Worm (Caenorhabditis elegans) whole organism, young adult: ENCODE results near the gene ceh-28.

Experiments used
- B0261.1 ChIP-seq: sonication (generic microtip); optimal IDR thresholded peaks from 2 replicates; lab custom pipeline; 2016; ENCODE audit warnings: mild to moderate bottlenecking, missing genetic modification characterization, moderate library complexity, missing compliant biosample characterization
- B0336.3 ChIP-seq: fragments of 200-800 bp; sonication (Bioruptor generic); IDR thresholded peaks from 2 replicates; pipeline ENCODE4 v1.3.6; 2022; ENCODE audit warnings: missing genetic modification characterization, missing compliant biosample characterization
- F23B12.7 ChIP-seq: sonication (generic microtip); optimal IDR thresholded peaks from 2 replicates; lab custom pipeline; 2017; ENCODE audit warnings: missing genetic modification characterization, mild to moderate bottlenecking, missing compliant biosample characterization, antibody characterized with exemption, moderate library complexity; ENCODE audit not compliant: insufficient read depth
- F39B2.1 ChIP-seq: fragments of 200-800 bp; sonication (Bioruptor generic); IDR thresholded peaks from 2 replicates; pipeline ENCODE4 v1.3.6; 2022; ENCODE audit warnings: missing genetic modification reagents, missing genetic modification characterization, missing compliant biosample characterization
- F52B5.7 ChIP-seq: sonication (generic microtip); optimal IDR thresholded peaks from 2 replicates; lab custom pipeline; 2016; ENCODE audit warnings: mild to moderate bottlenecking, missing genetic modification characterization, missing compliant biosample characterization
- Y53F4B.3 ChIP-seq: fragments of 200-800 bp; sonication (Bioruptor generic); IDR thresholded peaks from 2 replicates; pipeline ENCODE4 v1.3.6; 2022; ENCODE audit warnings: missing genetic modification reagents, missing genetic modification characterization, missing compliant biosample characterization
- Y95B8A.8 ChIP-seq: fragments of 200-800 bp; sonication (Bioruptor generic); IDR thresholded peaks from 2 replicates; pipeline ENCODE4 v1.3.6; 2022; ENCODE audit warnings: missing genetic modification reagents, missing genetic modification characterization, missing compliant biosample characterization
- ZK185.1 ChIP-seq: sonication (generic microtip); optimal IDR thresholded peaks from 2 replicates; lab custom pipeline; 2016; ENCODE audit warnings: mild to moderate bottlenecking, missing genetic modification characterization, missing compliant biosample characterization; ENCODE audit not compliant: poor library complexity, severe bottlenecking
- ama-1 ChIP-seq, 3 experiments: fragments of 150-350 bp in 1 of 3; sonication (generic microtip) in 2 of 3; optimal IDR thresholded peaks; 2 replicates each; lab custom pipeline; 2014 to 2018; ENCODE audit warnings: missing biosample characterization in 2 of 3, missing genetic modification characterization in 2 of 3, missing genetic modification reagents in 2 of 3
- atf-7 ChIP-seq: sonication (generic microtip); optimal IDR thresholded peaks from 2 replicates; lab custom pipeline; 2017; ENCODE audit warnings: mild to moderate bottlenecking, missing genetic modification characterization, missing compliant biosample characterization
- attf-6 ChIP-seq: fragments of 200-800 bp; sonication (Bioruptor generic); IDR thresholded peaks from 2 replicates; pipeline ENCODE4 v1.3.6; 2022; ENCODE audit warnings: missing genetic modification reagents, missing genetic modification characterization, missing compliant biosample characterization
- ceh-100 ChIP-seq: fragments of 200-800 bp; sonication (Bioruptor generic); IDR thresholded peaks from 2 replicates; pipeline ENCODE4 v1.3.6; 2022; ENCODE audit warnings: missing genetic modification reagents, missing genetic modification characterization, missing compliant biosample characterization
- ceh-40 ChIP-seq: fragments of 200-800 bp; sonication (Bioruptor generic); IDR thresholded peaks from 2 replicates; pipeline ENCODE4 v1.3.6; 2022; ENCODE audit warnings: missing genetic modification characterization, missing compliant biosample characterization
- ceh-58 ChIP-seq: fragments of 200-800 bp; sonication (Bioruptor generic); IDR thresholded peaks from 2 replicates; pipeline ENCODE4 v1.3.6; 2022; ENCODE audit warnings: missing genetic modification characterization, missing compliant biosample characterization
- chd-7 ChIP-seq: sonication (generic microtip); optimal IDR thresholded peaks from 2 replicates; lab custom pipeline; 2016; ENCODE audit warnings: mild to moderate bottlenecking, missing genetic modification characterization, moderate library complexity, missing compliant biosample characterization
- die-1 ChIP-seq: sonication (generic microtip); optimal IDR thresholded peaks from 2 replicates; lab custom pipeline; 2016; ENCODE audit warnings: missing genotype, mild to moderate bottlenecking, missing genetic modification characterization, missing compliant biosample characterization
- efl-1 ChIP-seq: fragments of 150-350 bp; optimal IDR thresholded peaks from 2 replicates; lab custom pipeline; 2014; ENCODE audit warnings: missing biosample characterization, missing genetic modification reagents, missing genetic modification characterization
- egl-44 ChIP-seq: fragments of 200-800 bp; sonication (Bioruptor generic); IDR thresholded peaks from 2 replicates; pipeline ENCODE4 v1.3.6; 2022; ENCODE audit warnings: missing genetic modification reagents, missing genetic modification characterization, missing compliant biosample characterization
- ekl-4 ChIP-seq: fragments of 200-800 bp; sonication (Bioruptor generic); IDR thresholded peaks from 2 replicates; pipeline ENCODE4 v1.3.6; 2022; ENCODE audit warnings: missing genetic modification reagents, missing genetic modification characterization, missing compliant biosample characterization
- fkh-3 ChIP-seq: sonication (generic microtip); optimal IDR thresholded peaks from 2 replicates; lab custom pipeline; 2016; ENCODE audit warnings: mild to moderate bottlenecking, missing genetic modification characterization, missing compliant biosample characterization
- gei-17 ChIP-seq: fragments of 200-800 bp; sonication (Bioruptor generic); optimal IDR thresholded peaks from 2 replicates; lab custom pipeline; 2018; ENCODE audit warnings: mild to moderate bottlenecking, missing genetic modification characterization, missing compliant biosample characterization
- hmg-20 ChIP-seq: fragments of 200-800 bp; sonication (Bioruptor generic); IDR thresholded peaks from 2 replicates; pipeline ENCODE4 v1.3.6; 2022; ENCODE audit warnings: missing genetic modification reagents, missing genetic modification characterization, missing compliant biosample characterization
- hsf-1 ChIP-seq: fragments of 200-800 bp; sonication (Bioruptor generic); IDR thresholded peaks from 2 replicates; pipeline ENCODE4 v1.3.6; 2022; ENCODE audit warnings: missing genetic modification reagents, missing genetic modification characterization, missing compliant biosample characterization
- let-526 ChIP-seq: fragments of 200-800 bp; sonication (Bioruptor generic); IDR thresholded peaks from 2 replicates; pipeline ENCODE4 v1.3.6; 2022; ENCODE audit warnings: missing genetic modification reagents, missing genetic modification characterization, missing compliant biosample characterization
- lin-26 ChIP-seq: fragments of 200-800 bp; sonication (Bioruptor generic); IDR thresholded peaks from 2 replicates; pipeline ENCODE4 v1.3.6; 2022; ENCODE audit warnings: missing genetic modification reagents, missing genetic modification characterization, missing compliant biosample characterization
- madf-3 ChIP-seq: fragments of 200-800 bp; sonication (Bioruptor generic); IDR thresholded peaks from 2 replicates; pipeline ENCODE4 v1.3.6; 2022; ENCODE audit warnings: missing genetic modification reagents, missing genetic modification characterization, missing compliant biosample characterization
- mcd-1 ChIP-seq: fragments of 200-800 bp; sonication (Bioruptor generic); IDR thresholded peaks from 2 replicates; pipeline ENCODE4 v1.3.6; 2022; ENCODE audit warnings: missing genetic modification reagents, missing genetic modification characterization, missing compliant biosample characterization
- nfya-1 ChIP-seq: sonication (generic microtip); optimal IDR thresholded peaks from 2 replicates; lab custom pipeline; 2017; ENCODE audit warnings: antibody characterized with exemption, missing compliant biosample characterization, missing genetic modification characterization, borderline replicate concordance; ENCODE audit not compliant: insufficient read depth
- nfyb-1 ChIP-seq: fragments of 200-800 bp; sonication (Bioruptor generic); IDR thresholded peaks from 2 replicates; pipeline ENCODE4 v1.3.6; 2022; ENCODE audit warnings: missing genetic modification reagents, missing genetic modification characterization, missing compliant biosample characterization
- nhr-80 ChIP-seq: sonication (generic microtip); optimal IDR thresholded peaks from 2 replicates; lab custom pipeline; 2016; ENCODE audit warnings: missing genetic modification characterization, missing compliant biosample characterization
- pbrm-1 ChIP-seq: fragments of 200-800 bp; sonication (Bioruptor generic); IDR thresholded peaks from 2 replicates; pipeline ENCODE4 v1.3.6; 2022; ENCODE audit warnings: missing genetic modification reagents, missing genetic modification characterization, missing compliant biosample characterization
- rec-8 ChIP-seq, 2 experiments: sonication (generic microtip); optimal IDR thresholded peaks; 2 replicates each; lab custom pipeline; 2016; ENCODE audit warnings: mild to moderate bottlenecking in 2 of 2, missing genetic modification characterization in 2 of 2, missing genetic modification reagents in 2 of 2, missing genotype in 2 of 2, missing biosample characterization in 1 of 2, missing compliant biosample characterization in 1 of 2, moderate library complexity in 1 of 2
- repo-1 ChIP-seq: sonication (generic microtip); optimal IDR thresholded peaks from 2 replicates; lab custom pipeline; 2017; ENCODE audit warnings: mild to moderate bottlenecking, missing genetic modification characterization, missing compliant biosample characterization
- tbp1 ChIP-seq: fragments of 200-800 bp; sonication (Bioruptor generic); optimal IDR thresholded peaks from 2 replicates; lab custom pipeline; 2018; ENCODE audit warnings: mild to moderate bottlenecking, missing genetic modification characterization, missing compliant biosample characterization
- tlf-1 ChIP-seq: fragments of 200-800 bp; sonication (Bioruptor generic); optimal IDR thresholded peaks from 2 replicates; lab custom pipeline; 2018; ENCODE audit warnings: mild to moderate bottlenecking, missing genetic modification characterization, missing compliant biosample characterization
- zim-3 ChIP-seq: sonication (generic microtip); optimal IDR thresholded peaks from 2 replicates; lab custom pipeline; 2017; ENCODE audit warnings: mild to moderate bottlenecking, missing genetic modification characterization, moderate library complexity, missing compliant biosample characterization
- ztf-22 ChIP-seq: fragments of 200-800 bp; sonication (Bioruptor generic); optimal IDR thresholded peaks from 2 replicates; lab custom pipeline; 2018; ENCODE audit warnings: mild to moderate bottlenecking, missing genetic modification characterization, moderate library complexity, missing compliant biosample characterization
- ztf-6 ChIP-seq: fragments of 200-800 bp; sonication (Bioruptor generic); IDR thresholded peaks from 2 replicates; pipeline ENCODE4 v1.3.6; 2022; ENCODE audit warnings: missing genetic modification reagents, missing genetic modification characterization, missing compliant biosample characterization

The ceh-28 gene

ce11 chrX:13104966-13105365 is 30.5 kb downstream of the ceh-28 start, which contains the start of gene F17H10.1 (continued):
- TF ChIP-seq ceh-100 (GFP tag; lab: Robert Waterston, UW) (no peak), die-1 (tag; lab: Kevin White, UChicago) (peak; percentile 66), nhr-80 (tag; lab: Kevin White, UChicago) (peak; percentile 88), gei-17 (GFP tag; lab: Kevin White, UChicago) (peak; percentile 71), pbrm-1 (0 out of 2 replicates have a peak, but pooled peaks have one; percentile 49), ceh-40 (GFP tag; lab: Robert Waterston, UW) (0 out of 2 replicates have a peak, but pooled peaks have one; percentile 59), hsf-1 (GFP tag; lab: Robert Waterston, UW) (peak; percentile 90), chd-7 (tag; lab: Kevin White, UChicago) (peak; percentile 78), F52B5.7 (no peak), B0336.3 (peak; percentile 83), B0261.1 (peak; percentile 1), F23B12.7 (tag; lab: Kevin White, UChicago) (peak; percentile 39), efl-1 (GFP tag; lab: Kevin White, UChicago) (no peak), mcd-1 (GFP tag; lab: Robert Waterston, UW) (peak; percentile 61), lin-26 (peak; percentile 70; the same call in 1 of the 2 replicates), egl-44 (no peak), rec-8 (tag; optimal IDR thresholded peaks at IDR 0.05; lab: Kevin White, UChicago) (no peak), tlf-1 (GFP tag; lab: Kevin White, UChicago) (peak; percentile 84), ZK185.1 (tag; lab: Kevin White, UChicago) (peak; percentile 54), atf-7 (tag; lab: Kevin White, UChicago) (peak; percentile 85), ztf-6 (GFP tag; lab: Robert Waterston, UW) (0 out of 2 replicates have a peak, but pooled peaks have one; percentile 21), nfyb-1 (GFP tag; lab: Robert Waterston, UW) (peak; percentile 89), tbp1 (GFP tag; lab: Kevin White, UChicago) (peak; percentile 66)

- TF ChIP-seq Y53F4B.3 (GFP tag; lab: Robert Waterston, UW) (no peak), let-526 (GFP tag; lab: Robert Waterston, UW) (0 out of 2 replicates have a peak, but pooled peaks have one; percentile 35), F39B2.1 (no peak), zim-3 (tag; lab: Kevin White, UChicago) (no peak), ceh-58 (GFP tag; lab: Robert Waterston, UW) (no peak), pbrm-1 (0 out of 2 replicates have a peak, but pooled peaks have one; percentile 30), gei-17 (GFP tag; lab: Kevin White, UChicago) (no peak), egl-44 (no peak), Y95B8A.8 (GFP tag; lab: Robert Waterston, UW) (no peak), fkh-3 (tag; lab: Kevin White, UChicago) (no peak), hmg-20 (GFP tag; lab: Robert Waterston, UW) (no peak), ztf-22 (no peak), ekl-4 (no peak), B0336.3 (0 out of 2 replicates have a peak, but pooled peaks have one; percentile 40), nhr-80 (tag; lab: Kevin White, UChicago) (peak; percentile 24), ama-1 (optimal IDR thresholded peaks at IDR 0.05; lab: Kevin White, UChicago) (peak; percentile 34), ama-1 (GFP tag; optimal IDR thresholded peaks at IDR 0.05; lab: Kevin White, UChicago) (no peak), nfya-1 (tag; lab: Kevin White, UChicago) (no peak), madf-3 (GFP tag; lab: Robert Waterston, UW) (0 out of 2 replicates have a peak, but pooled peaks have one; percentile 10), repo-1 (tag; lab: Kevin White, UChicago) (no peak), lin-26 (no peak), attf-6 (GFP tag; lab: Robert Waterston, UW) (no peak), ceh-40 (GFP tag; lab: Robert Waterston, UW) (no peak)
- TF ChIP-seq, all 124 proteins: peak for 6
These were observed 31.8 kb downstream of the ceh-28 start for ce11 chrX:13106177-13106761.
